Fruit fly (Drosophila melanogaster) whole organism, embryonic: ENCODE measurements around the gene SPARC.

Experiments
- ATbp ChIP-seq: fragments of 200-800 bp; sonication (Bioruptor generic); optimal IDR thresholded peaks from 2 replicates; lab custom pipeline; 2017; ENCODE audit warnings: missing biosample characterization, mild to moderate bottlenecking, missing genetic modification characterization, missing genetic modification reagents
- Ada2b ChIP-seq: fragments of 200-800 bp; sonication (Bioruptor generic); IDR thresholded peaks from 2 replicates; pipeline ENCODE4 v1.3.6; 2022; ENCODE audit warnings: missing biosample characterization, missing genetic modification characterization
- Aef1 ChIP-seq: fragments of 200-800 bp; sonication (Bioruptor generic); IDR thresholded peaks from 3 replicates; pipeline ENCODE4 v1.3.6; 2022; ENCODE audit warnings: missing biosample characterization, missing genetic modification characterization
- Blimp-1 ChIP-seq: fragments of 200-800 bp; sonication (Bioruptor generic); optimal IDR thresholded peaks from 3 replicates; lab custom pipeline; 2018; ENCODE audit warnings: missing biosample characterization, missing genetic modification characterization, mild to moderate bottlenecking, moderate library complexity, missing genetic modification reagents
- CG10431 ChIP-seq: fragments of 200-800 bp; sonication (Bioruptor generic); optimal IDR thresholded peaks from 3 replicates; lab custom pipeline; 2018; ENCODE audit warnings: missing biosample characterization, mild to moderate bottlenecking, missing genetic modification characterization
- CG10979 ChIP-seq: fragments of 200-800 bp; sonication (Bioruptor generic); optimal IDR thresholded peaks from 2 replicates; lab custom pipeline; 2018; ENCODE audit warnings: missing biosample characterization, mild to moderate bottlenecking, missing genetic modification characterization, moderate library complexity
- CG12104 ChIP-seq: fragments of 200-800 bp; sonication (Bioruptor generic); optimal IDR thresholded peaks from 3 replicates; lab custom pipeline; 2016; ENCODE audit warnings: missing biosample characterization, missing genetic modification characterization
- CG12659 ChIP-seq: fragments of 200-800 bp; sonication (Bioruptor generic); optimal IDR thresholded peaks from 3 replicates; lab custom pipeline; 2017; ENCODE audit warnings: mild to moderate bottlenecking, missing biosample characterization, missing genetic modification reagents, missing genetic modification characterization
- CG14050 ChIP-seq: fragments of 200-800 bp; sonication (Bioruptor generic); IDR thresholded peaks from 3 replicates; pipeline ENCODE4 v1.3.6; 2022; ENCODE audit warnings: missing biosample characterization, missing genetic modification characterization
- CG15269 ChIP-seq: fragments of 200-800 bp; sonication (Bioruptor generic); optimal IDR thresholded peaks from 2 replicates; lab custom pipeline; 2018; ENCODE audit warnings: missing biosample characterization, mild to moderate bottlenecking, missing genetic modification characterization, moderate library complexity
- CG15479 ChIP-seq: fragments of 200-800 bp; sonication (Bioruptor generic); optimal IDR thresholded peaks from 3 replicates; lab custom pipeline; 2019; ENCODE audit warnings: missing biosample characterization, mild to moderate bottlenecking, missing genetic modification characterization, moderate library complexity
- CG15514 ChIP-seq: fragments of 200-800 bp; sonication (Bioruptor generic); optimal IDR thresholded peaks from 3 replicates; lab custom pipeline; 2017; ENCODE audit warnings: missing biosample characterization, missing genetic modification characterization, mild to moderate bottlenecking, moderate library complexity, missing genetic modification reagents
- CG15601 ChIP-seq: fragments of 200-800 bp; sonication (Bioruptor generic); optimal IDR thresholded peaks from 3 replicates; lab custom pipeline; 2019; ENCODE audit warnings: missing biosample characterization, mild to moderate bottlenecking, missing genetic modification characterization, moderate library complexity
- CG16863 ChIP-seq: fragments of 200-800 bp; sonication (Bioruptor generic); optimal IDR thresholded peaks from 3 replicates; lab custom pipeline; 2016; ENCODE audit warnings: missing biosample characterization, missing genetic modification characterization
- CG17186 ChIP-seq: fragments of 200-800 bp; sonication (Bioruptor generic); optimal IDR thresholded peaks from 3 replicates; lab custom pipeline; 2017; ENCODE audit warnings: missing biosample characterization, missing genetic modification reagents, missing genetic modification characterization
- CG1792 ChIP-seq: fragments of 200-800 bp; sonication (Bioruptor generic); optimal IDR thresholded peaks from 2 replicates; lab custom pipeline; 2016; ENCODE audit warnings: missing biosample characterization, missing genetic modification characterization
- CG18599 ChIP-seq: fragments of 200-800 bp; sonication (Bioruptor generic); optimal IDR thresholded peaks from 3 replicates; lab custom pipeline; 2017; ENCODE audit warnings: missing biosample characterization, missing genetic modification characterization, mild to moderate bottlenecking, moderate library complexity, missing genetic modification reagents
- CG30403 ChIP-seq: fragments of 200-800 bp; sonication (Bioruptor generic); optimal IDR thresholded peaks from 3 replicates; lab custom pipeline; 2016; ENCODE audit warnings: missing biosample characterization, missing genetic modification characterization
- CG31441 ChIP-seq: fragments of 200-800 bp; sonication (Bioruptor generic); IDR thresholded peaks from 2 replicates; pipeline ENCODE4 v1.3.6; 2022; ENCODE audit warnings: missing biosample characterization, missing genetic modification characterization
- CG32532 ChIP-seq: fragments of 200-800 bp; sonication (Bioruptor generic); IDR thresholded peaks from 2 replicates; pipeline ENCODE4 v1.3.6; 2022; ENCODE audit warnings: missing biosample characterization, missing genetic modification characterization
- CG3281 ChIP-seq: fragments of 200-800 bp; sonication (Bioruptor generic); optimal IDR thresholded peaks from 3 replicates; lab custom pipeline; 2017; ENCODE audit warnings: missing biosample characterization, mild to moderate bottlenecking, missing genetic modification characterization
- CG3726 ChIP-seq: fragments of 200-800 bp; sonication (Bioruptor generic); IDR thresholded peaks from 3 replicates; pipeline ENCODE4, ENCODE4 v1.3.6; 2022; ENCODE audit warnings: missing biosample characterization, missing genetic modification characterization
- CG4854 ChIP-seq: fragments of 200-800 bp; sonication (Bioruptor generic); optimal IDR thresholded peaks from 2 replicates; lab custom pipeline; 2016; ENCODE audit warnings: missing biosample characterization, missing genetic modification characterization, inconsistent platforms
- CG6689 ChIP-seq: fragments of 200-800 bp; sonication (Bioruptor generic); IDR thresholded peaks from 2 replicates; pipeline ENCODE4 v1.3.6; 2022; ENCODE audit warnings: missing biosample characterization, missing genetic modification characterization
- CG8290 ChIP-seq, 3 experiments: fragments of 200-800 bp; sonication (Bioruptor generic); optimal IDR thresholded peaks; 2 replicates each; lab custom pipeline; 2016 to 2019; ENCODE audit warnings: missing biosample characterization in 3 of 3, missing genetic modification characterization in 3 of 3, mild to moderate bottlenecking in 2 of 3, moderate library complexity in 1 of 3
- Dad ChIP-seq: fragments of 200-800 bp; sonication (Bioruptor generic); optimal IDR thresholded peaks from 3 replicates; lab custom pipeline; 2016; ENCODE audit warnings: missing biosample characterization, missing genetic modification characterization
- E2f1 ChIP-seq: fragments of 200-800 bp; sonication (Bioruptor generic); IDR thresholded peaks from 2 replicates; pipeline ENCODE4 v1.3.6; 2022; ENCODE audit warnings: missing biosample characterization, missing genetic modification characterization
- E2f2 ChIP-seq: fragments of 200-800 bp; sonication (Bioruptor generic); IDR thresholded peaks from 2 replicates; pipeline ENCODE4 v1.3.6; 2022; ENCODE audit warnings: missing biosample characterization, missing genetic modification characterization
- HmgZ ChIP-seq: fragments of 200-800 bp; sonication (Bioruptor generic); optimal IDR thresholded peaks from 2 replicates; lab custom pipeline; 2018; ENCODE audit warnings: missing biosample characterization, mild to moderate bottlenecking, missing genetic modification characterization
- Hmr ChIP-seq: fragments of 200-800 bp; sonication (Bioruptor generic); optimal IDR thresholded peaks from 3 replicates; lab custom pipeline; 2017; ENCODE audit warnings: mild to moderate bottlenecking, missing biosample characterization, missing genetic modification reagents, missing genetic modification characterization
- Lpt ChIP-seq: fragments of >200 bp; optimal IDR thresholded peaks from 2 replicates; lab custom pipeline; 2018; ENCODE audit warnings: missing biosample characterization, missing genetic modification characterization
- Oli ChIP-seq: fragments of 200-800 bp; sonication (Bioruptor generic); optimal IDR thresholded peaks from 2 replicates; lab custom pipeline; 2018; ENCODE audit warnings: missing biosample characterization, mild to moderate bottlenecking, missing genetic modification characterization, moderate library complexity
- Optix ChIP-seq: fragments of 200-800 bp; sonication (Bioruptor generic); IDR thresholded peaks from 3 replicates; pipeline ENCODE4 v1.3.6; 2022; ENCODE audit warnings: missing biosample characterization, missing genetic modification characterization
- Sry-β ChIP-seq: fragments of 200-800 bp; sonication (Bioruptor generic); optimal IDR thresholded peaks from 2 replicates; lab custom pipeline; 2018; ENCODE audit warnings: missing biosample characterization, mild to moderate bottlenecking, missing genetic modification characterization, moderate library complexity
- Taf1 ChIP-seq: fragments of 200-800 bp; sonication (Bioruptor generic); IDR thresholded peaks from 2 replicates; pipeline ENCODE4 v1.3.6; 2022; ENCODE audit warnings: missing biosample characterization, missing genetic modification characterization
- Xrp1 ChIP-seq: fragments of 200-800 bp; sonication (Bioruptor generic); IDR thresholded peaks from 2 replicates; pipeline ENCODE4 v1.3.6; 2022; ENCODE audit warnings: missing biosample characterization, missing genetic modification characterization
- gce ChIP-seq: fragments of 200-800 bp; sonication (Bioruptor generic); IDR thresholded peaks from 3 replicates; pipeline ENCODE4 v1.3.6; 2022; ENCODE audit warnings: missing biosample characterization, missing genetic modification characterization
- jigr1 ChIP-seq: fragments of 200-800 bp; sonication (Bioruptor generic); IDR thresholded peaks from 3 replicates; pipeline ENCODE4 v1.3.6; 2022; ENCODE audit warnings: missing biosample characterization, missing genetic modification characterization
- ken ChIP-seq: fragments of 200-800 bp; sonication (Bioruptor generic); IDR thresholded peaks from 3 replicates; pipeline ENCODE4 v1.3.6; 2022; ENCODE audit warnings: missing biosample characterization, missing genetic modification characterization
- lab ChIP-seq: fragments of 200-800 bp; sonication (Bioruptor generic); optimal IDR thresholded peaks from 3 replicates; lab custom pipeline; 2017; ENCODE audit warnings: missing biosample characterization, missing genetic modification characterization, mild to moderate bottlenecking, moderate library complexity, missing genetic modification reagents
- mld ChIP-seq: fragments of 200-800 bp; sonication (Bioruptor generic); IDR thresholded peaks from 3 replicates; pipeline ENCODE4 v1.3.6; 2022; ENCODE audit warnings: missing biosample characterization, missing genetic modification characterization; ENCODE audit not compliant: partially characterized antibody
- oc ChIP-seq: fragments of 200-800 bp; sonication (Bioruptor generic); optimal IDR thresholded peaks from 2 replicates; lab custom pipeline; 2018; ENCODE audit warnings: missing biosample characterization, mild to moderate bottlenecking, missing genetic modification characterization, moderate library complexity
- sens ChIP-seq: fragments of 200-800 bp; sonication (Bioruptor generic); peaks from one replicate; lab custom pipeline; 2016; ENCODE audit warnings: missing biosample characterization, missing genetic modification characterization
- shn ChIP-seq: fragments of 200-800 bp; sonication (Bioruptor generic); optimal IDR thresholded peaks from 3 replicates; lab custom pipeline; 2016; ENCODE audit warnings: missing biosample characterization, missing genetic modification characterization
- sima ChIP-seq: fragments of 200-800 bp; sonication (Bioruptor generic); optimal IDR thresholded peaks from 2 replicates; lab custom pipeline; 2016; ENCODE audit warnings: missing biosample characterization, missing genetic modification characterization
- slp2 ChIP-seq: fragments of 200-800 bp; sonication (Bioruptor generic); optimal IDR thresholded peaks from 2 replicates; lab custom pipeline; 2016; ENCODE audit warnings: missing biosample characterization, missing genetic modification characterization
- ssp ChIP-seq: fragments of 200-800 bp; sonication (Bioruptor generic); IDR thresholded peaks from 2 replicates; pipeline ENCODE4 v1.3.6; 2022; ENCODE audit warnings: missing biosample characterization, missing genetic modification characterization
- twi ChIP-seq: fragments of 200-800 bp; optimal IDR thresholded peaks from 2 replicates; lab custom pipeline; 2019; ENCODE audit warnings: missing biosample characterization, mild to moderate bottlenecking, missing genetic modification characterization, moderate library complexity
- tx ChIP-seq: fragments of 200-800 bp; sonication (Bioruptor generic); optimal IDR thresholded peaks from 2 replicates; lab custom pipeline; 2016; ENCODE audit warnings: missing biosample characterization, missing genetic modification characterization
- z ChIP-seq: fragments of 200-800 bp; sonication (Bioruptor generic); IDR thresholded peaks from 3 replicates; pipeline ENCODE4 v1.3.6; 2022; ENCODE audit warnings: missing biosample characterization, missing genetic modification characterization

SPARC gene

dm6 chr3R:26859228-26859627 is 12.6 kb downstream of the SPARC start (continued):
- TF ChIP-seq E2f2 (peak; percentile 16; the same call in 1 of the 2 replicates), sens (GFP tag; lab: Kevin White, UChicago) (peak; percentile 98), CG15479 (GFP tag; lab: Kevin White, UChicago) (no peak), CG10979 (tag; lab: Kevin White, UChicago) (peak; percentile 30), CG4854 (no peak), CG17186 (GFP tag; lab: Kevin White, UChicago) (no peak), Lpt (GFP tag; lab: Kevin White, UChicago) (no peak), CG31441 (GFP tag; lab: Robert Waterston, UW) (peak; percentile 70), CG15601 (tag; lab: Kevin White, UChicago) (no peak), CG10431 (GFP tag; lab: Kevin White, UChicago) (no peak), ken (GFP tag; lab: Robert Waterston, UW) (0 out of 3 replicates have a peak, but pooled peaks have one; percentile 42), CG12104 (GFP tag; lab: Kevin White, UChicago) (no peak), gce (GFP tag; lab: Robert Waterston, UW) (peak; percentile 75; the same call in 1 of the 3 replicates), E2f1 (GFP tag; lab: Robert Waterston, UW) (peak; percentile 45), mld (GFP tag; lab: Robert Waterston, UW) (no peak), CG3281 (GFP tag; lab: Kevin White, UChicago) (peak; percentile 43), z (GFP tag; lab: Robert Waterston, UW) (0 out of 3 replicates have a peak, but pooled peaks have one; percentile 36), HmgZ (tag; lab: Kevin White, UChicago) (no peak), Ada2b (peak; percentile 47; the same call in 1 of the 2 replicates), CG32532 (GFP tag; lab: Robert Waterston, UW) (0 out of 2 replicates have a peak, but pooled peaks have one; percentile 48), Aef1 (GFP tag; lab: Robert Waterston, UW) (peak; percentile 44; the same call in 1 of the 3 replicates), Oli (peak; percentile 42), twi (tag; lab: Kevin White, UChicago) (no peak), Dad (GFP tag; lab: Kevin White, UChicago) (peak; percentile 76), CG30403 (GFP tag; lab: Kevin White, UChicago) (peak; percentile 14), Xrp1 (GFP tag; lab: Robert Waterston, UW) (peak; percentile 82), sima (GFP tag; lab: Kevin White, UChicago) (no peak), CG14050 (GFP tag; lab: Robert Waterston, UW) (peak; percentile 23; the same call in 1 of the 3 replicates), CG15514 (GFP tag; lab: Kevin White, UChicago) (peak; percentile 44), oc (tag; lab: Kevin White, UChicago) (no peak), lab (GFP tag; lab: Kevin White, UChicago) (peak; percentile 68), CG15269 (peak; percentile 23), ssp (GFP tag; lab: Robert Waterston, UW) (peak; percentile 45), CG16863 (GFP tag; lab: Kevin White, UChicago) (no peak), CG3726 (GFP tag; lab: Robert Waterston, UW) (peak; percentile 66; the same call in 1 of the 3 replicates), shn (GFP tag; lab: Kevin White, UChicago) (no peak), CG8290 (GFP tag; optimal IDR thresholded peaks at IDR 0.05; lab: Kevin White, UChicago) (no peak), CG8290 (tag; optimal IDR thresholded peaks at IDR 0.05; lab: Kevin White, UChicago) (peak in 1 of 2 experiments; percentile 20), slp2 (GFP tag; lab: Kevin White, UChicago) (no peak), Taf1 (GFP tag; lab: Robert Waterston, UW) (peak; percentile 45), Sry-β (GFP tag; lab: Kevin White, UChicago) (no peak), CG18599 (GFP tag; lab: Kevin White, UChicago) (peak; percentile 79), ATbp (GFP tag; lab: Kevin White, UChicago) (peak; percentile 20), Hmr (peak; percentile 55), CG12659 (GFP tag; lab: Kevin White, UChicago) (no peak), Optix (GFP tag; lab: Robert Waterston, UW) (0 out of 3 replicates have a peak, but pooled peaks have one; percentile 20), CG6689 (GFP tag; lab: Robert Waterston, UW) (peak; percentile 52; the same call in 1 of the 2 replicates), Blimp-1 (GFP tag; lab: Kevin White, UChicago) (peak; percentile 18), tx (GFP tag; lab: Kevin White, UChicago) (no peak), CG1792 (GFP tag; lab: Kevin White, UChicago) (no peak), jigr1 (no peak)
